Fruit fly (Drosophila melanogaster) whole organism, embryonic: ENCODE results near the gene Lipt2.

ENCODE experiments used
- C15 ChIP-seq: fragments of 200-800 bp; sonication (Bioruptor generic); IDR thresholded peaks from 3 replicates; pipeline ENCODE4 v1.3.6; 2022; ENCODE audit warnings: missing biosample characterization, missing genetic modification characterization
- CG10565 ChIP-seq: fragments of 200-800 bp; sonication (Bioruptor generic); optimal IDR thresholded peaks from 3 replicates; lab custom pipeline; 2016; ENCODE audit warnings: missing biosample characterization, mild to moderate bottlenecking, missing genetic modification characterization
- CG11398 ChIP-seq: fragments of 200-800 bp; sonication (Bioruptor generic); optimal IDR thresholded peaks from 2 replicates; lab custom pipeline; 2016; ENCODE audit warnings: missing biosample characterization, missing genetic modification characterization
- CG11723 ChIP-seq: fragments of 200-800 bp; sonication (Bioruptor generic); optimal IDR thresholded peaks from 2 replicates; lab custom pipeline; 2017; ENCODE audit warnings: missing biosample characterization, mild to moderate bottlenecking, missing genetic modification characterization
- CG12219 ChIP-seq: fragments of 200-800 bp; sonication (Bioruptor generic); optimal IDR thresholded peaks from 3 replicates; lab custom pipeline; 2018; ENCODE audit warnings: missing biosample characterization, mild to moderate bottlenecking, missing genetic modification characterization
- CG3065 ChIP-seq: fragments of 200-800 bp; sonication (Bioruptor generic); optimal IDR thresholded peaks from 2 replicates; lab custom pipeline; 2016; ENCODE audit warnings: missing biosample characterization, missing genetic modification characterization
- CG4730 ChIP-seq: fragments of 200-800 bp; sonication (Bioruptor generic); IDR thresholded peaks from 2 replicates; pipeline ENCODE4 v1.3.6; 2022; ENCODE audit warnings: missing biosample characterization, missing genetic modification characterization
- CG6272 ChIP-seq: fragments of 200-800 bp; sonication (Bioruptor generic); IDR thresholded peaks from 2 replicates; pipeline ENCODE4 v1.3.6; 2022; ENCODE audit warnings: missing biosample characterization, missing genetic modification characterization
- CkIIα-i1 ChIP-seq: fragments of 200-800 bp; sonication (Bioruptor generic); IDR thresholded peaks from 2 replicates; pipeline ENCODE4 v1.3.6; 2022; ENCODE audit warnings: missing biosample characterization, missing genetic modification characterization
- D19A ChIP-seq: fragments of 200-800 bp; optimal IDR thresholded peaks from 3 replicates; lab custom pipeline; 2019; ENCODE audit warnings: missing biosample characterization, mild to moderate bottlenecking, missing genetic modification characterization, moderate library complexity
- Dad ChIP-seq: fragments of 200-800 bp; sonication (Bioruptor generic); optimal IDR thresholded peaks from 3 replicates; lab custom pipeline; 2016; ENCODE audit warnings: missing biosample characterization, missing genetic modification characterization
- Deaf1 ChIP-seq: fragments of 200-800 bp; optimal IDR thresholded peaks from 3 replicates; lab custom pipeline; 2019; ENCODE audit warnings: missing biosample characterization, mild to moderate bottlenecking, missing genetic modification characterization, moderate library complexity
- Ets97D ChIP-seq: fragments of 200-800 bp; sonication (Bioruptor generic); optimal IDR thresholded peaks from 3 replicates; lab custom pipeline; 2016; ENCODE audit warnings: missing biosample characterization, missing genetic modification characterization
- Gsc ChIP-seq: fragments of 200-800 bp; sonication (Bioruptor generic); IDR thresholded peaks from 2 replicates; pipeline ENCODE4 v1.3.6; 2022; ENCODE audit warnings: missing biosample characterization, missing genetic modification characterization
- HLH3B ChIP-seq: fragments of 200-800 bp; sonication (Bioruptor generic); IDR thresholded peaks from 2 replicates; pipeline ENCODE4 v1.3.6; 2022; ENCODE audit warnings: missing biosample characterization, missing genetic modification characterization
- HLH54F ChIP-seq: fragments of 200-800 bp; sonication (Bioruptor generic); optimal IDR thresholded peaks from 3 replicates; lab custom pipeline; 2016; ENCODE audit warnings: missing biosample characterization, missing genetic modification characterization
- Hey ChIP-seq: fragments of 200-800 bp; sonication (Bioruptor generic); optimal IDR thresholded peaks from 3 replicates; lab custom pipeline; 2018; ENCODE audit warnings: missing biosample characterization, mild to moderate bottlenecking, missing genetic modification characterization
- Kr ChIP-seq: fragments of 200-800 bp; sonication (Bioruptor generic); optimal IDR thresholded peaks from 2 replicates; lab custom pipeline; 2017; ENCODE audit warnings: missing biosample characterization, mild to moderate bottlenecking, missing genetic modification characterization
- Nf-YB ChIP-seq: fragments of 200-800 bp; sonication (Bioruptor generic); optimal IDR thresholded peaks from 3 replicates; lab custom pipeline; 2019; ENCODE audit warnings: missing biosample characterization, mild to moderate bottlenecking, missing genetic modification characterization, moderate library complexity
- Oli ChIP-seq: fragments of 200-800 bp; sonication (Bioruptor generic); optimal IDR thresholded peaks from 2 replicates; lab custom pipeline; 2018; ENCODE audit warnings: missing biosample characterization, mild to moderate bottlenecking, missing genetic modification characterization, moderate library complexity
- Opbp ChIP-seq: fragments of 200-800 bp; sonication (Bioruptor generic); IDR thresholded peaks from 3 replicates; pipeline ENCODE4 v1.3.6; 2022; ENCODE audit warnings: missing biosample characterization, missing genetic modification characterization; ENCODE audit not compliant: partially characterized antibody
- Ptx1 ChIP-seq: fragments of 200-800 bp; sonication (Bioruptor generic); IDR thresholded peaks from 2 replicates; pipeline ENCODE4 v1.3.6; 2022; ENCODE audit warnings: missing biosample characterization, missing genetic modification characterization
- Side ChIP-seq: fragments of 200-800 bp; sonication (Bioruptor generic); optimal IDR thresholded peaks from 2 replicates; lab custom pipeline; 2016; ENCODE audit warnings: missing biosample characterization, missing genetic modification characterization
- TFAM ChIP-seq: fragments of 200-800 bp; sonication (Bioruptor generic); optimal IDR thresholded peaks from 2 replicates; lab custom pipeline; 2017; ENCODE audit warnings: missing biosample characterization, missing genetic modification characterization, inconsistent platforms
- al ChIP-seq: fragments of 200-800 bp; sonication (Bioruptor generic); IDR thresholded peaks from 2 replicates; pipeline ENCODE4 v1.3.6; 2022; ENCODE audit warnings: missing biosample characterization, missing genetic modification characterization
- ap ChIP-seq: fragments of 200-800 bp; sonication (Bioruptor generic); IDR thresholded peaks from 2 replicates; pipeline ENCODE4 v1.3.6; 2022; ENCODE audit warnings: missing biosample characterization, missing genetic modification characterization
- ato ChIP-seq: fragments of 200-800 bp; sonication (Bioruptor generic); IDR thresholded peaks from 2 replicates; pipeline ENCODE4 v1.3.6; 2022; ENCODE audit warnings: missing biosample characterization, missing genetic modification characterization; ENCODE audit not compliant: partially characterized antibody
- btn ChIP-seq: fragments of 200-800 bp; sonication (Bioruptor generic); optimal IDR thresholded peaks from 2 replicates; lab custom pipeline; 2016; ENCODE audit warnings: missing biosample characterization, missing genetic modification characterization
- chinmo ChIP-seq: fragments of 200-800 bp; sonication (Bioruptor generic); IDR thresholded peaks from 4 replicates; pipeline ENCODE4 v1.3.6; 2022; ENCODE audit warnings: missing biosample characterization, missing genetic modification characterization; ENCODE audit not compliant: partially characterized antibody
- crc ChIP-seq: fragments of 200-800 bp; sonication (Bioruptor generic); optimal IDR thresholded peaks from 2 replicates; lab custom pipeline; 2016; ENCODE audit warnings: missing biosample characterization, missing genetic modification characterization
- crp ChIP-seq, 2 experiments: fragments of 200-800 bp; sonication (Bioruptor generic); optimal IDR thresholded peaks; 2 replicates in 1 of 2; 3 replicates in 1 of 2; lab custom pipeline; 2017; ENCODE audit warnings: missing biosample characterization in 2 of 2, missing genetic modification characterization in 2 of 2, mild to moderate bottlenecking in 1 of 2, moderate library complexity in 1 of 2
- cwo ChIP-seq: fragments of 200-800 bp; sonication (Bioruptor generic); optimal IDR thresholded peaks from 3 replicates; lab custom pipeline; 2017; ENCODE audit warnings: missing biosample characterization, missing genetic modification characterization, mild to moderate bottlenecking, moderate library complexity, missing genetic modification reagents
- da ChIP-seq: fragments of 200-800 bp; sonication (Bioruptor generic); optimal IDR thresholded peaks from 2 replicates; lab custom pipeline; 2016; ENCODE audit warnings: missing biosample characterization, missing genetic modification characterization
- ems ChIP-seq: fragments of 200-800 bp; sonication (Bioruptor generic); optimal IDR thresholded peaks from 3 replicates; lab custom pipeline; 2016; ENCODE audit warnings: missing biosample characterization, missing genetic modification characterization
- fd102C ChIP-seq: fragments of 200-800 bp; sonication (Bioruptor generic); optimal IDR thresholded peaks from 2 replicates; lab custom pipeline; 2018; ENCODE audit warnings: missing biosample characterization, mild to moderate bottlenecking, missing genetic modification characterization, moderate library complexity
- fd3F ChIP-seq: fragments of 200-800 bp; sonication (Bioruptor generic); optimal IDR thresholded peaks from 2 replicates; lab custom pipeline; 2018; ENCODE audit warnings: missing biosample characterization, mild to moderate bottlenecking, missing genetic modification characterization, moderate library complexity
- gro ChIP-seq: fragments of 200-800 bp; sonication (Bioruptor generic); optimal IDR thresholded peaks from 2 replicates; lab custom pipeline; 2016; ENCODE audit warnings: missing biosample characterization, missing genetic modification characterization
- jing ChIP-seq: fragments of 200-800 bp; sonication (Bioruptor generic); optimal IDR thresholded peaks from 2 replicates; lab custom pipeline; 2018; ENCODE audit warnings: missing biosample characterization, mild to moderate bottlenecking, missing genetic modification characterization
- kni ChIP-seq: fragments of 200-800 bp; sonication (Bioruptor generic); optimal IDR thresholded peaks from 3 replicates; lab custom pipeline; 2017; ENCODE audit warnings: mild to moderate bottlenecking, missing biosample characterization, missing genetic modification reagents, missing genetic modification characterization
- peb ChIP-seq: fragments of 200-800 bp; sonication (Bioruptor generic); IDR thresholded peaks from 2 replicates; pipeline ENCODE4 v1.3.6; 2022; ENCODE audit warnings: missing biosample characterization, missing genetic modification characterization
- stc ChIP-seq: fragments of 200-800 bp; sonication (Bioruptor generic); IDR thresholded peaks from 2 replicates; pipeline ENCODE4 v1.3.6; 2022; ENCODE audit warnings: missing biosample characterization, missing genetic modification characterization
- tna ChIP-seq: fragments of 200-800 bp; sonication (Bioruptor generic); IDR thresholded peaks from 2 replicates; pipeline ENCODE4 v1.3.6; 2022; ENCODE audit warnings: missing biosample characterization, missing genetic modification characterization; ENCODE audit not compliant: partially characterized antibody
- tx ChIP-seq: fragments of 200-800 bp; sonication (Bioruptor generic); optimal IDR thresholded peaks from 2 replicates; lab custom pipeline; 2016; ENCODE audit warnings: missing biosample characterization, missing genetic modification characterization
- unc-4 ChIP-seq: fragments of 200-800 bp; sonication (Bioruptor generic); IDR thresholded peaks from 2 replicates; pipeline ENCODE4 v1.3.6; 2022; ENCODE audit warnings: missing biosample characterization, missing genetic modification characterization; ENCODE audit not compliant: partially characterized antibody
- vfl ChIP-seq: fragments of 200-800 bp; sonication (Bioruptor generic); optimal IDR thresholded peaks from 2 replicates; lab custom pipeline; 2016; ENCODE audit warnings: missing biosample characterization, missing genetic modification characterization
- wdn ChIP-seq: fragments of 200-800 bp; sonication (Bioruptor generic); IDR thresholded peaks from 2 replicates; pipeline ENCODE4 v1.3.6; 2022; ENCODE audit warnings: missing biosample characterization, missing genetic modification characterization
- z ChIP-seq: fragments of 200-800 bp; sonication (Bioruptor generic); IDR thresholded peaks from 3 replicates; pipeline ENCODE4 v1.3.6; 2022; ENCODE audit warnings: missing biosample characterization, missing genetic modification characterization
- zen ChIP-seq: fragments of 200-800 bp; sonication (Bioruptor generic); optimal IDR thresholded peaks from 3 replicates; lab custom pipeline; 2018; ENCODE audit warnings: missing biosample characterization, mild to moderate bottlenecking, missing genetic modification characterization, moderate library complexity

The Lipt2 gene

dm6 chr3R:4433441-4434077 is 3.6 kb downstream of the Lipt2 start, which contains the start of the genes eIF3a and CG1074 (continued):
- TF ChIP-seq Hey (tag; lab: Kevin White, UChicago) (no peak), CG4730 (GFP tag; lab: Robert Waterston, UW) (peak; percentile 38; the same call in 1 of the 2 replicates), stc (GFP tag; lab: Robert Waterston, UW) (peak; percentile 55; the same call in 1 of the 2 replicates), D19A (no peak), Nf-YB (peak; percentile 32), ems (GFP tag; lab: Kevin White, UChicago) (peak; percentile 57), da (peak; percentile 67), Ets97D (GFP tag; lab: Kevin White, UChicago) (peak; percentile 97), Ptx1 (GFP tag; lab: Robert Waterston, UW) (no peak), CG12219 (GFP tag; lab: Kevin White, UChicago) (peak; percentile 35), fd3F (GFP tag; lab: Kevin White, UChicago) (peak; percentile 19), tx (GFP tag; lab: Kevin White, UChicago) (no peak), Dad (GFP tag; lab: Kevin White, UChicago) (peak; percentile 75), CG11723 (GFP tag; lab: Kevin White, UChicago) (peak; percentile 59), jing (no peak), cwo (peak; percentile 30), crc (GFP tag; lab: Kevin White, UChicago) (no peak), C15 (GFP tag; lab: Robert Waterston, UW) (0 out of 3 replicates have a peak, but pooled peaks have one; percentile 40), chinmo (GFP tag; lab: Robert Waterston, UW) (peak; percentile 97), Kr (GFP tag; lab: Kevin White, UChicago) (no peak), unc-4 (peak; percentile 96), CG11398 (GFP tag; lab: Kevin White, UChicago) (peak; percentile 55), Oli (tag; lab: Kevin White, UChicago) (no peak), CG6272 (GFP tag; lab: Robert Waterston, UW) (peak; percentile 54), fd102C (peak; percentile 58), ap (GFP tag; lab: Robert Waterston, UW) (no peak), Gsc (GFP tag; lab: Robert Waterston, UW) (no peak)

DNA sequence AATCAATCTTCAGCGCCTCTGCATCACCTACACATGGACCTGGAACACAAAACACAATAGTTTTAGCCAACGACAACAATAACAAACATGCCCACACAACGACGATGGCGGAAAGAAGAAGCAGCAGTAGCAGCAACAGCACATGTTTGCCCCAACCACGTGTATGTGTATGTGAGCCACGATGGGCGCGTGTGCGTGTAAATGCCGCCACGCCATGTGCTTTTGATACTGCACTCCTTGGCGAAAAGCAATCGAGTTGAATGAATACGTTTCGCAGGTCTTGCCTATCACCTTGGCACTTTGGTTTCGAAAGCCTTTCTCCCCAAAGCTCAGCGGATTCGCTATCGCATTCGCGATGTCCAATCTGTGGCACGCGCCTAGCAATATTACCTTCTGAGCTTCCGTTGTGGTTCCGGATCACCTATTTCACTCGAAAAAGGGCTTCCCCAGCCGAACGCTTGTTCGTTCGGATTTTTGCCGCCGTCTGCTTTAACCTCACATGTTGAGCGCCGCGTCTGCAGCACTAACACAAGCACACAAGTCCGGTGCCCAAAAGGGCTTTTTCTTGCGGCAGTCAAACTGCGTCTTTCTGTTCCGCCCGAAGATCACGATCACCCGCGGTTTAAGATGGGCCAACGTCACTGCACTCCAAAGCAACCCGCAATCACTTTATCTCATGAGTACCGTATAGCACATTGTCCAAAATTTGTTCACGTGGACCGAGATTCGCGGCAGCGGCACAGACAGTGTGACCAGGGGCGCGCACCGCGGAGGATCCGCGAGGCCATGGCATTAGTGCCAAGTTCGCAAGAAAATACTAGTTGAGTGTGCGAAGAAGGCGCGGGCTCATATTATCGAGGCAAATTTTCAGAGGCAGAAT is 8.3 kb downstream of the Lipt2 start, which contains the start of gene srl:
Gene srl (minus strand): TSS at position 751 of the 880 bp plus-strand sequence.
- no peak for TF ChIP-seq CG3065 (GFP tag; lab: Kevin White, UChicago)
- no peak for TF ChIP-seq wdn (GFP tag; lab: Robert Waterston, UW)
- TF ChIP-seq peb (GFP tag; lab: Robert Waterston, UW): no peak
- no peak for TF ChIP-seq HLH3B (GFP tag; lab: Robert Waterston, UW)
- no peak for TF ChIP-seq CkIIα-i1
- TF ChIP-seq z (GFP tag; lab: Robert Waterston, UW): no peak
- TF ChIP-seq vfl (GFP tag; lab: Kevin White, UChicago): no peak
- peak; percentile 78 for TF ChIP-seq Deaf1 (tag; lab: Kevin White, UChicago)
- TF ChIP-seq gro (GFP tag; lab: Kevin White, UChicago): no peak
- TF ChIP-seq tna (GFP tag; lab: Robert Waterston, UW): peak; percentile 21; the same call in 1 of the 2 replicates
- no peak for TF ChIP-seq zen
- TF ChIP-seq Opbp (GFP tag; lab: Robert Waterston, UW): peak; percentile 39; the same call in 2 of the 3 replicates
- no peak for TF ChIP-seq CG10565 (GFP tag; lab: Kevin White, UChicago)
- TF ChIP-seq TFAM (GFP tag; lab: Kevin White, UChicago): no peak
- TF ChIP-seq unc-4: no peak; the same call in 1 of the 2 replicates
- TF ChIP-seq kni (GFP tag; lab: Kevin White, UChicago): no peak
- no peak for TF ChIP-seq ato (GFP tag; lab: Robert Waterston, UW)
- TF ChIP-seq HLH54F: no peak
- TF ChIP-seq al: no peak
- no peak for TF ChIP-seq crp (GFP tag; optimal IDR thresholded peaks at IDR 0.05; lab: Kevin White, UChicago)
- no peak for TF ChIP-seq btn (GFP tag; lab: Kevin White, UChicago)
- TF ChIP-seq Side (GFP tag; lab: Kevin White, UChicago): no peak
